Fruit fly (Drosophila melanogaster): ENCODE measurements around the gene CG13992.

The CG13992 gene

DNA sequence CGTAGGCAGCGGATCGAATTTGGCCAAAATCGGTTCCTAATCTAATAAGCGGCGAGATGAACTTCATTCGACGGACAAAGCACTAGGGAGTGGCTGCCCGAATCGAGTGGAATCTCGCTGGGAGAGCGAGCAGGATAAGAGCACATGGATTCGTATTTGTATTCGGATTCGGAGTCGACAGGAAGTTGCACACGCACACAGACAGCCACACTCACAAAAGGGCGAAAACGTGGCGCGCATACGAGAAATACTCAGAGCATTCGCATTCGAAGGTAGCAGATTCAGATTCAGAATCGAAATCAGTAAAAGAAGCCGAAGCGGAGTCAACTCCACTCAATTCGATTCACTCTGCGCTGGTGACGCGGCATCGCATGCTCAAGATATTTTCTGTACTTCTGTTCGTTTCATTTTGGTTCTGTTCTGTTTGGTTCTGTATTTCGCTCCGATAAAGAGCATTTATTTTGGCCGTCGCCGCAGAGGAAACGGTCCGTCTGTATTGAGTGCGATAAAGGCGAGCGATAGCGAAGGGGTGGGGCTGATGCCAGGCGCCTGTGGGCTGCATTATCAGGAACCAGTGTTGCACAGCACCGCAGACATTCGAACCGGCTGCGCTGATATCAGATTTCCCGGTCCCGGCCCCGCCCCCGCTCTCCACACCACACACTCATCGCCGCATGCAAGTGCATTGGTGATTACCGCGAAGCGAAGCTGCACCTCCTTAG lies 10.9 kb upstream of the CG13992 start:
- peak; percentile 35 for TF ChIP-seq Fer1 (GFP tag; optimal IDR thresholded peaks at IDR 0.05)
- peak; percentile 30 for TF ChIP-seq nom (GFP tag; optimal IDR thresholded peaks at IDR 0.05)
- peak in 1 of 2 experiments; percentile 21 for TF ChIP-seq Trl (optimal IDR thresholded peaks at IDR 0.05)
- no peak for TF ChIP-seq Trl (GFP tag; optimal IDR thresholded peaks at IDR 0.05)
- TF ChIP-seq ash1 (GFP tag; optimal IDR thresholded peaks at IDR 0.05): no peak
- peak; percentile 62 for TF ChIP-seq Med (GFP tag)
- peak; percentile 22 for TF ChIP-seq cg (GFP tag; optimal IDR thresholded peaks at IDR 0.05)
- TF ChIP-seq CG7987 (GFP tag; optimal IDR thresholded peaks at IDR 0.05): no peak
- no peak for TF ChIP-seq zfh2 (GFP tag; optimal IDR thresholded peaks at IDR 0.05)
- TF ChIP-seq CG15479 (GFP tag; optimal IDR thresholded peaks at IDR 0.05): peak; percentile 94
- TF ChIP-seq CG14667 (GFP tag; IDR thresholded peaks at IDR 0.05): no peak
- TF ChIP-seq tll (GFP tag; optimal IDR thresholded peaks at IDR 0.05): peak in 1 of 2 experiments; percentile 4
- TF ChIP-seq h (optimal IDR thresholded peaks at IDR 0.05): peak; percentile 45
- TF ChIP-seq Six4 (GFP tag; optimal IDR thresholded peaks at IDR 0.05): peak; percentile 12
- TF ChIP-seq Max (GFP tag; optimal IDR thresholded peaks at IDR 0.05): peak; percentile 13
- no peak for TF ChIP-seq ase (GFP tag; IDR thresholded peaks at IDR 0.05)
- peak in 1 of 2 experiments; percentile 85 for TF ChIP-seq insv (GFP tag; optimal IDR thresholded peaks at IDR 0.05)
- no peak for TF ChIP-seq esg (GFP tag; conservative IDR thresholded peaks at IDR 0.05)
- TF ChIP-seq pros (GFP tag; optimal IDR thresholded peaks at IDR 0.05): peak; percentile 71
- TF ChIP-seq Oli (tag; optimal IDR thresholded peaks at IDR 0.05): no peak
- TF ChIP-seq Doc3 (GFP tag; IDR thresholded peaks at IDR 0.05; ENCODE audit: partially characterized antibody): no peak
- no peak for TF ChIP-seq Lim3 (GFP tag; IDR thresholded peaks at IDR 0.05)
- peak; percentile 11 for TF ChIP-seq CG15514 (GFP tag; optimal IDR thresholded peaks at IDR 0.05)
- no peak for TF ChIP-seq sqz (GFP tag; optimal IDR thresholded peaks at IDR 0.05)
- no peak for TF ChIP-seq CG12659 (GFP tag; optimal IDR thresholded peaks at IDR 0.05)
- TF ChIP-seq CG30431 (GFP tag; optimal IDR thresholded peaks at IDR 0.05): no peak
- peak; percentile 34 for TF ChIP-seq CG8478 (optimal IDR thresholded peaks at IDR 0.05)
- no peak for TF ChIP-seq CG11695 (GFP tag; IDR thresholded peaks at IDR 0.05)
- TF ChIP-seq grn (GFP tag; optimal IDR thresholded peaks at IDR 0.05): peak; percentile 94
- peak; percentile 0 for TF ChIP-seq CG2875 (GFP tag; optimal IDR thresholded peaks at IDR 0.05)
- TF ChIP-seq Ada2b (GFP tag; IDR thresholded peaks at IDR 0.05): no peak
- peak; percentile 23 for TF ChIP-seq CG18599 (GFP tag; optimal IDR thresholded peaks at IDR 0.05)
- TF ChIP-seq cas (GFP tag; IDR thresholded peaks at IDR 0.05): no peak
- peak; percentile 22 for TF ChIP-seq CG14710 (tag; optimal IDR thresholded peaks at IDR 0.05)
- TF ChIP-seq chn (GFP tag; optimal IDR thresholded peaks at IDR 0.05): peak; percentile 55
- TF ChIP-seq CG10543 (GFP tag; optimal IDR thresholded peaks at IDR 0.05): peak; percentile 13
- TF ChIP-seq HLHmδ (GFP tag; optimal IDR thresholded peaks at IDR 0.05): peak; percentile 45
- peak; percentile 58 for TF ChIP-seq Deaf1 (tag; optimal IDR thresholded peaks at IDR 0.05)
- no peak for TF ChIP-seq eve (GFP tag; optimal IDR thresholded peaks at IDR 0.05)
- no peak for TF ChIP-seq hth (optimal IDR thresholded peaks at IDR 0.05)
- TF ChIP-seq corto (GFP tag; optimal IDR thresholded peaks at IDR 0.05): peak; percentile 21
- TF ChIP-seq CG10267 (tag; optimal IDR thresholded peaks at IDR 0.05): peak; percentile 85
- peak; percentile 2 for TF ChIP-seq stwl (tag; optimal IDR thresholded peaks at IDR 0.05)
- TF ChIP-seq Nf-YC (tag; optimal IDR thresholded peaks at IDR 0.05): peak; percentile 12
- TF ChIP-seq kni (GFP tag; optimal IDR thresholded peaks at IDR 0.05): peak; percentile 79
- TF ChIP-seq Hey (tag; optimal IDR thresholded peaks at IDR 0.05): peak; percentile 2
- TF ChIP-seq sens (GFP tag): peak; percentile 56
